Fruit fly (Drosophila melanogaster): ENCODE results near the gene Invadolysin.

- no peak for TF ChIP-seq CG7045 (GFP tag; optimal IDR thresholded peaks at IDR 0.05)
- TF ChIP-seq ovo (GFP tag; optimal IDR thresholded peaks at IDR 0.05) = no peak
- TF ChIP-seq pad (GFP tag; optimal IDR thresholded peaks at IDR 0.05) = no peak
- no peak for TF ChIP-seq toe (GFP tag; optimal IDR thresholded peaks at IDR 0.05)
- TF ChIP-seq CG11617 (GFP tag; optimal IDR thresholded peaks at IDR 0.05) = no peak
- TF ChIP-seq kay (GFP tag; ENCODE audit: borderline replicate concordance) = peak; percentile 86
- no peak for TF ChIP-seq Clk (GFP tag; optimal IDR thresholded peaks at IDR 0.05)
- TF ChIP-seq CG12768 (GFP tag; optimal IDR thresholded peaks at IDR 0.05) = no peak
- no peak for TF ChIP-seq tj (GFP tag; optimal IDR thresholded peaks at IDR 0.05)
Observed at dm6 chr3R:10167280-10167679, 22.8 kb downstream of the Invadolysin start.
